Worm (Caenorhabditis elegans): Measurements from ENCODE around the gene Y53C12A.3.

ce11 chrII:9706207-9706606 is at the start of gene Y53C12A.3:
- TF ChIP-seq tbx-2 (tag; optimal IDR thresholded peaks at IDR 0.05) (no peak), ceh-6 (GFP tag; optimal IDR thresholded peaks at IDR 0.05) (no peak), hlh-8 (tag; optimal IDR thresholded peaks at IDR 0.05) (no peak)

All from whole organism, late embryonic.